Fruit fly (Drosophila melanogaster) whole organism, embryonic: ENCODE results near the gene Jhbp3.

Experiments used
- ATbp ChIP-seq: fragments of 200-800 bp; sonication (Bioruptor generic); optimal IDR thresholded peaks from 2 replicates; lab custom pipeline; 2017; ENCODE audit warnings: missing biosample characterization, mild to moderate bottlenecking, missing genetic modification characterization, missing genetic modification reagents
- Adf1 ChIP-seq: fragments of 200-800 bp; sonication (Bioruptor generic); IDR thresholded peaks from 2 replicates; pipeline ENCODE4 v1.3.6; 2022; ENCODE audit warnings: missing biosample characterization, missing genetic modification characterization
- B-H2 ChIP-seq: fragments of 200-800 bp; sonication (Bioruptor generic); optimal IDR thresholded peaks from 2 replicates; lab custom pipeline; 2018; ENCODE audit warnings: missing biosample characterization, mild to moderate bottlenecking, missing genetic modification characterization
- CG10543 ChIP-seq: fragments of 200-800 bp; sonication (Bioruptor generic); optimal IDR thresholded peaks from 3 replicates; lab custom pipeline; 2017; ENCODE audit warnings: missing biosample characterization, mild to moderate bottlenecking, missing genetic modification characterization, moderate library complexity
- CG10654 ChIP-seq: fragments of 200-800 bp; sonication (Bioruptor generic); optimal IDR thresholded peaks from 2 replicates; lab custom pipeline; 2016; ENCODE audit warnings: missing biosample characterization, missing genetic modification characterization
- CG11093 ChIP-seq: fragments of 200-800 bp; sonication (Bioruptor generic); IDR thresholded peaks from 3 replicates; pipeline ENCODE4 v1.3.6; 2022; ENCODE audit warnings: missing biosample characterization, missing genetic modification characterization
- CG11456 ChIP-seq: fragments of 200-800 bp; sonication (Bioruptor generic); IDR thresholded peaks from 3 replicates; pipeline ENCODE4 v1.3.6; 2022; ENCODE audit warnings: missing biosample characterization, missing genetic modification characterization
- CG12219 ChIP-seq: fragments of 200-800 bp; sonication (Bioruptor generic); optimal IDR thresholded peaks from 3 replicates; lab custom pipeline; 2018; ENCODE audit warnings: missing biosample characterization, mild to moderate bottlenecking, missing genetic modification characterization
- CG14441 ChIP-seq: fragments of 200-800 bp; sonication (Bioruptor generic); IDR thresholded peaks from 2 replicates; pipeline ENCODE4 v1.3.6; 2022; ENCODE audit warnings: missing biosample characterization, missing genetic modification characterization
- CG14965 ChIP-seq: fragments of 200-800 bp; sonication (Bioruptor generic); optimal IDR thresholded peaks from 2 replicates; lab custom pipeline; 2016; ENCODE audit warnings: missing biosample characterization, missing genetic modification characterization, borderline replicate concordance
- CG15696 ChIP-seq: fragments of 200-800 bp; sonication (Bioruptor generic); optimal IDR thresholded peaks from 2 replicates; lab custom pipeline; 2019; ENCODE audit warnings: missing biosample characterization, mild to moderate bottlenecking, missing genetic modification characterization, moderate library complexity
- CG1603 ChIP-seq: fragments of 200-800 bp; sonication (Bioruptor generic); optimal IDR thresholded peaks from 2 replicates; lab custom pipeline; 2019; ENCODE audit warnings: missing biosample characterization, mild to moderate bottlenecking, missing genetic modification characterization, moderate library complexity
- CG17359 ChIP-seq: fragments of 200-800 bp; sonication (Bioruptor generic); optimal IDR thresholded peaks from 3 replicates; lab custom pipeline; 2018; ENCODE audit warnings: missing biosample characterization, mild to moderate bottlenecking, missing genetic modification characterization, moderate library complexity
- CG18619 ChIP-seq: fragments of 200-800 bp; sonication (Bioruptor generic); optimal IDR thresholded peaks from 3 replicates; lab custom pipeline; 2017; ENCODE audit warnings: missing biosample characterization, mild to moderate bottlenecking, missing genetic modification characterization
- CG33557 ChIP-seq: fragments of 200-800 bp; sonication (Bioruptor generic); optimal IDR thresholded peaks from 2 replicates; lab custom pipeline; 2019; ENCODE audit warnings: missing biosample characterization, mild to moderate bottlenecking, missing genetic modification characterization, moderate library complexity
- CG3407 ChIP-seq: fragments of 200-800 bp; sonication (Bioruptor generic); optimal IDR thresholded peaks from 2 replicates; lab custom pipeline; 2018; ENCODE audit warnings: missing biosample characterization, mild to moderate bottlenecking, missing genetic modification characterization
- CG6854 ChIP-seq: fragments of 200-800 bp; sonication (Bioruptor generic); optimal IDR thresholded peaks from 3 replicates; lab custom pipeline; 2017; ENCODE audit warnings: missing biosample characterization, mild to moderate bottlenecking, missing genetic modification characterization
- CrebB ChIP-seq: fragments of 200-800 bp; sonication (Bioruptor generic); optimal IDR thresholded peaks from 3 replicates; lab custom pipeline; 2018; ENCODE audit warnings: missing biosample characterization, mild to moderate bottlenecking, missing genetic modification characterization
- Dbx ChIP-seq: fragments of 200-800 bp; sonication (Bioruptor generic); IDR thresholded peaks from 3 replicates; pipeline ENCODE4 v1.3.6; 2022; ENCODE audit warnings: missing biosample characterization, missing genetic modification characterization
- Gug ChIP-seq: fragments of 200-800 bp; sonication (Bioruptor generic); IDR thresholded peaks from 4 replicates; pipeline ENCODE4 v1.3.6; 2022; ENCODE audit warnings: missing biosample characterization, missing genetic modification characterization
- HHEX ChIP-seq: fragments of 200-800 bp; sonication (Bioruptor generic); optimal IDR thresholded peaks from 3 replicates; lab custom pipeline; 2017; ENCODE audit warnings: missing biosample characterization, mild to moderate bottlenecking, missing genetic modification characterization, missing genetic modification reagents
- HLH54F ChIP-seq: fragments of 200-800 bp; sonication (Bioruptor generic); optimal IDR thresholded peaks from 3 replicates; lab custom pipeline; 2016; ENCODE audit warnings: missing biosample characterization, missing genetic modification characterization
- Lhr ChIP-seq: fragments of 200-800 bp; sonication (Bioruptor generic); optimal IDR thresholded peaks from 3 replicates; lab custom pipeline; 2017; ENCODE audit warnings: mild to moderate bottlenecking, missing biosample characterization, missing genetic modification reagents, missing genetic modification characterization
- NFAT ChIP-seq: fragments of 200-800 bp; sonication (Bioruptor generic); IDR thresholded peaks from 2 replicates; pipeline ENCODE4 v1.3.6; 2022; ENCODE audit warnings: missing biosample characterization, missing genetic modification characterization
- Rfx ChIP-seq: fragments of 200-800 bp; sonication (Bioruptor generic); IDR thresholded peaks from 2 replicates; pipeline ENCODE4 v1.3.6; 2022; ENCODE audit warnings: missing biosample characterization, missing genetic modification characterization
- Scr ChIP-seq: fragments of 200-800 bp; sonication (Bioruptor generic); IDR thresholded peaks from 2 replicates; pipeline ENCODE4 v1.3.6; 2022; ENCODE audit warnings: missing biosample characterization, missing genetic modification characterization; ENCODE audit not compliant: partially characterized antibody
- abd-A ChIP-seq: fragments of 200-800 bp; sonication (Bioruptor generic); optimal IDR thresholded peaks from 3 replicates; lab custom pipeline; 2019; ENCODE audit warnings: missing biosample characterization, mild to moderate bottlenecking, missing genetic modification characterization, moderate library complexity
- ac ChIP-seq: fragments of 200-800 bp; sonication (Bioruptor generic); optimal IDR thresholded peaks from 3 replicates; lab custom pipeline; 2017; ENCODE audit warnings: missing biosample characterization, mild to moderate bottlenecking, missing genetic modification characterization
- bcd ChIP-seq: fragments of 200-800 bp; sonication (Bioruptor generic); optimal IDR thresholded peaks from 2 replicates; lab custom pipeline; 2017; ENCODE audit warnings: missing biosample characterization, mild to moderate bottlenecking, missing genetic modification characterization
- bigmax ChIP-seq: fragments of 200-800 bp; sonication (Bioruptor generic); optimal IDR thresholded peaks from 2 replicates; lab custom pipeline; 2018; ENCODE audit warnings: missing biosample characterization, mild to moderate bottlenecking, missing genetic modification characterization
- cas ChIP-seq: fragments of 200-800 bp; sonication (Bioruptor generic); IDR thresholded peaks from 2 replicates; pipeline ENCODE4 v1.3.6; 2022; ENCODE audit warnings: missing biosample characterization, missing genetic modification characterization
- chm ChIP-seq: fragments of 200-800 bp; sonication (Bioruptor generic); IDR thresholded peaks from 2 replicates; pipeline ENCODE4 v1.3.6; 2022; ENCODE audit warnings: missing biosample characterization, missing genetic modification characterization
- crol ChIP-seq: fragments of 200-800 bp; sonication (Bioruptor generic); IDR thresholded peaks from 2 replicates; pipeline ENCODE4 v1.3.6; 2022; ENCODE audit warnings: missing biosample characterization, missing genetic modification characterization
- disco-r ChIP-seq: fragments of 200-800 bp; sonication (Bioruptor generic); optimal IDR thresholded peaks from 2 replicates; lab custom pipeline; 2016; ENCODE audit warnings: missing biosample characterization, missing genetic modification characterization
- en ChIP-seq: fragments of 200-800 bp; sonication (Bioruptor generic); optimal IDR thresholded peaks from 2 replicates; lab custom pipeline; 2016; ENCODE audit warnings: missing biosample characterization, missing genetic modification characterization
- esg ChIP-seq: fragments of 200-800 bp; sonication (Bioruptor generic); conservative IDR thresholded peaks from 2 replicates; pipeline ENCODE4 v1.3.6; 2022; ENCODE audit warnings: missing biosample characterization, missing genetic modification characterization
- fd64A ChIP-seq: fragments of 200-800 bp; sonication (Bioruptor generic); optimal IDR thresholded peaks from 3 replicates; lab custom pipeline; 2018; ENCODE audit warnings: missing biosample characterization, mild to moderate bottlenecking, missing genetic modification characterization
- ind ChIP-seq: fragments of 200-800 bp; sonication (Bioruptor generic); optimal IDR thresholded peaks from 3 replicates; lab custom pipeline; 2016; ENCODE audit warnings: missing biosample characterization, missing genetic modification characterization
- ken ChIP-seq: fragments of 200-800 bp; sonication (Bioruptor generic); IDR thresholded peaks from 3 replicates; pipeline ENCODE4 v1.3.6; 2022; ENCODE audit warnings: missing biosample characterization, missing genetic modification characterization
- lov ChIP-seq, 2 experiments: fragments of 200-800 bp in 1 of 2; fragments of >200 bp in 1 of 2; sonication (Bioruptor generic) in 1 of 2; IDR thresholded peaks in 1 of 2; optimal IDR thresholded peaks in 1 of 2; 2 replicates in 1 of 2; 3 replicates in 1 of 2; pipeline versions ENCODE4 v1.3.6 to Lab custom; 2017 to 2022; ENCODE audit warnings: missing biosample characterization in 1 of 2, missing genetic modification characterization in 1 of 2
- luna ChIP-seq: fragments of 200-800 bp; sonication (Bioruptor generic); optimal IDR thresholded peaks from 2 replicates; lab custom pipeline; 2016; ENCODE audit warnings: missing biosample characterization, missing genetic modification characterization
- phol ChIP-seq: fragments of 200-800 bp; sonication (Bioruptor generic); optimal IDR thresholded peaks from 3 replicates; lab custom pipeline; 2018; ENCODE audit warnings: missing biosample characterization, mild to moderate bottlenecking, missing genetic modification characterization, moderate library complexity
- pzg ChIP-seq: fragments of 200-800 bp; sonication (Bioruptor generic); optimal IDR thresholded peaks from 3 replicates; lab custom pipeline; 2018; ENCODE audit warnings: missing biosample characterization, mild to moderate bottlenecking, missing genetic modification characterization, moderate library complexity
- run ChIP-seq: fragments of 200-800 bp; sonication (Bioruptor generic); optimal IDR thresholded peaks from 3 replicates; lab custom pipeline; 2018; ENCODE audit warnings: missing biosample characterization, mild to moderate bottlenecking, missing genetic modification characterization
- schlank ChIP-seq: fragments of 200-800 bp; sonication (Bioruptor generic); optimal IDR thresholded peaks from 2 replicates; lab custom pipeline; 2018; ENCODE audit warnings: missing biosample characterization, mild to moderate bottlenecking, missing genetic modification characterization
- tx ChIP-seq: fragments of 200-800 bp; sonication (Bioruptor generic); optimal IDR thresholded peaks from 2 replicates; lab custom pipeline; 2016; ENCODE audit warnings: missing biosample characterization, missing genetic modification characterization
- unpg ChIP-seq: fragments of 200-800 bp; sonication (Bioruptor generic); optimal IDR thresholded peaks from 3 replicates; lab custom pipeline; 2018; ENCODE audit warnings: missing biosample characterization, mild to moderate bottlenecking, missing genetic modification characterization, moderate library complexity
- vnd ChIP-seq: fragments of 200-800 bp; sonication (Bioruptor generic); IDR thresholded peaks from 3 replicates; pipeline ENCODE4 v1.3.6; 2022; ENCODE audit warnings: missing biosample characterization, missing genetic modification characterization; ENCODE audit not compliant: partially characterized antibody
- wdn ChIP-seq: fragments of 200-800 bp; sonication (Bioruptor generic); IDR thresholded peaks from 2 replicates; pipeline ENCODE4 v1.3.6; 2022; ENCODE audit warnings: missing biosample characterization, missing genetic modification characterization
- zfh1 ChIP-seq: fragments of 200-800 bp; sonication (Bioruptor generic); IDR thresholded peaks from 3 replicates; pipeline ENCODE4 v1.3.6; 2022; ENCODE audit warnings: missing biosample characterization, missing genetic modification characterization

Gene Jhbp3

DNA sequence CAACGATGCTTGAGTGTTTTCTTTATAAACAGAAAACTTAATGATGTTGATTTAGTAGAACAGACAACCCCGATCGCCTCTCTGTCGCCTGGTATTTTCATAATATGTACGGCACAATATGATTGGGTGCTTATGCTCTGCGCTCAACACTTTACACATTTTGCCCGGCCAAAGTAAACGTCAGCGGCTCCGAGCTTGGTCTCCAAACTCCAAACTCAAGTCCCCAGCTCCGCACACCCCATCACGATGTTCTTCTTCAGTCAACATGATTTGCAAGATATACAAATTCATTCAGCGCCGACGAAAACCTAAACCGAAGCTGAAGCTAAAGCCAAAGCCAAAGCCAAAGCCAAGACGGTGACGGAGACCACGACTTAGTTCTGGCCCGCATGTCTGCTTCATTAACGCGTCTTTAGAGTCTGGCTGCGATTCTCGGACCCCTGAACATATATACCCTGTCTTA lies 20.3 kb upstream of the Jhbp3 start (continued):
- TF ChIP-seq abd-A (tag; lab: Kevin White, UChicago) (no peak), CG3407 (GFP tag; lab: Kevin White, UChicago) (peak; percentile 67), unpg (GFP tag; lab: Kevin White, UChicago) (peak; percentile 49), ken (GFP tag; lab: Robert Waterston, UW) (no peak), HLH54F (GFP tag; lab: Kevin White, UChicago) (no peak), B-H2 (no peak), CG6854 (GFP tag; lab: Kevin White, UChicago) (no peak), ac (GFP tag; lab: Kevin White, UChicago) (peak; percentile 16), zfh1 (GFP tag; lab: Robert Waterston, UW) (no peak), bigmax (peak; percentile 16), CG11093 (GFP tag; lab: Robert Waterston, UW) (no peak), Lhr (GFP tag; lab: Kevin White, UChicago) (no peak), lov (optimal IDR thresholded peaks at IDR 0.05; lab: Kevin White, UChicago) (no peak), lov (GFP tag; IDR thresholded peaks at IDR 0.05; lab: Robert Waterston, UW) (no peak), HHEX (GFP tag; lab: Kevin White, UChicago) (peak; percentile 48), en (GFP tag; lab: Kevin White, UChicago) (no peak), Scr (GFP tag; lab: Robert Waterston, UW) (no peak), esg (GFP tag; lab: Robert Waterston, UW) (no peak), CrebB (peak; percentile 54), ind (GFP tag; lab: Kevin White, UChicago) (no peak), CG10543 (peak; percentile 82), bcd (GFP tag; lab: Kevin White, UChicago) (no peak), Dbx (GFP tag; lab: Robert Waterston, UW) (no peak), luna (GFP tag; lab: Kevin White, UChicago) (no peak), CG12219 (GFP tag; lab: Kevin White, UChicago) (peak; percentile 14), chm (peak; percentile 44; the same call in 1 of the 2 replicates), CG33557 (peak; percentile 20), NFAT (GFP tag; lab: Robert Waterston, UW) (0 out of 2 replicates have a peak, but pooled peaks have one; percentile 36), vnd (GFP tag; lab: Robert Waterston, UW) (no peak), tx (no peak), CG14441 (GFP tag; lab: Robert Waterston, UW) (no peak; the same call in 1 of the 2 replicates), CG15696 (tag; lab: Kevin White, UChicago) (peak; percentile 27), schlank (tag; lab: Kevin White, UChicago) (no peak), fd64A (GFP tag; lab: Kevin White, UChicago) (peak; percentile 66), CG17359 (peak; percentile 29), CG18619 (GFP tag; lab: Kevin White, UChicago) (no peak), CG11456 (0 out of 3 replicates have a peak, but pooled peaks have one; percentile 19), run (tag; lab: Kevin White, UChicago) (no peak), Gug (no peak), pzg (GFP tag; lab: Kevin White, UChicago) (no peak), ATbp (peak; percentile 80), CG14965 (GFP tag; lab: Kevin White, UChicago) (no peak), CG1603 (tag; lab: Kevin White, UChicago) (peak; percentile 52), Rfx (GFP tag; lab: Robert Waterston, UW) (peak; percentile 14; the same call in 1 of the 2 replicates), crol (GFP tag; lab: Robert Waterston, UW) (peak; percentile 25; the same call in 1 of the 2 replicates), Adf1 (GFP tag; lab: Robert Waterston, UW) (peak; percentile 15; the same call in 1 of the 2 replicates), phol (tag; lab: Kevin White, UChicago) (no peak), CG10654 (GFP tag; lab: Kevin White, UChicago) (no peak), disco-r (GFP tag; lab: Kevin White, UChicago) (no peak), wdn (GFP tag; lab: Robert Waterston, UW) (no peak), cas (GFP tag; lab: Robert Waterston, UW) (no peak)
